Fruit fly (Drosophila melanogaster) whole organism, embryonic: ENCODE data around the gene CG32176.

Experiments used
- Atf6 ChIP-seq: fragments of 200-800 bp; sonication (Bioruptor generic); IDR thresholded peaks from 2 replicates; pipeline ENCODE4 v1.3.6; 2022; ENCODE audit warnings: missing biosample characterization, missing genetic modification characterization
- CG10321 ChIP-seq: fragments of 200-800 bp; sonication (Bioruptor generic); IDR thresholded peaks from 2 replicates; pipeline ENCODE4 v1.3.6; 2022; ENCODE audit warnings: missing biosample characterization, missing genetic modification characterization
- CG10431 ChIP-seq: fragments of 200-800 bp; sonication (Bioruptor generic); optimal IDR thresholded peaks from 3 replicates; lab custom pipeline; 2018; ENCODE audit warnings: missing biosample characterization, mild to moderate bottlenecking, missing genetic modification characterization
- CG10543 ChIP-seq: fragments of 200-800 bp; sonication (Bioruptor generic); optimal IDR thresholded peaks from 3 replicates; lab custom pipeline; 2017; ENCODE audit warnings: missing biosample characterization, mild to moderate bottlenecking, missing genetic modification characterization, moderate library complexity
- CG11504 ChIP-seq: fragments of 200-800 bp; sonication (Bioruptor generic); optimal IDR thresholded peaks from 3 replicates; lab custom pipeline; 2019; ENCODE audit warnings: missing biosample characterization, mild to moderate bottlenecking, missing genetic modification characterization, moderate library complexity
- CG18764 ChIP-seq: fragments of 200-800 bp; sonication (Bioruptor generic); optimal IDR thresholded peaks from 3 replicates; lab custom pipeline; 2016; ENCODE audit warnings: missing biosample characterization, missing genetic modification characterization
- CG3281 ChIP-seq: fragments of 200-800 bp; sonication (Bioruptor generic); optimal IDR thresholded peaks from 3 replicates; lab custom pipeline; 2017; ENCODE audit warnings: missing biosample characterization, mild to moderate bottlenecking, missing genetic modification characterization
- CG34224 ChIP-seq: fragments of 200-800 bp; sonication (Bioruptor generic); IDR thresholded peaks from 3 replicates; pipeline ENCODE4 v1.3.6; 2022; ENCODE audit warnings: missing biosample characterization, missing genetic modification characterization; ENCODE audit not compliant: partially characterized antibody
- CG4424 ChIP-seq: fragments of 200-800 bp; sonication (Bioruptor generic); optimal IDR thresholded peaks from 3 replicates; lab custom pipeline; 2016; ENCODE audit warnings: missing biosample characterization, missing genetic modification characterization
- CG6175 ChIP-seq: fragments of 200-800 bp; sonication (Bioruptor generic); IDR thresholded peaks from 3 replicates; pipeline ENCODE4 v1.3.6; 2022; ENCODE audit warnings: missing biosample characterization, missing genetic modification characterization
- CG6683 ChIP-seq: fragments of 200-800 bp; sonication (Bioruptor generic); optimal IDR thresholded peaks from 2 replicates; lab custom pipeline; 2017; ENCODE audit warnings: missing biosample characterization, mild to moderate bottlenecking, missing genetic modification characterization, missing genetic modification reagents
- CG6791 ChIP-seq: fragments of 200-800 bp; sonication (Bioruptor generic); IDR thresholded peaks from 3 replicates; pipeline ENCODE4 v1.3.6; 2022; ENCODE audit warnings: missing biosample characterization, missing genetic modification characterization; ENCODE audit not compliant: partially characterized antibody
- CG6813 ChIP-seq: fragments of 200-800 bp; sonication (Bioruptor generic); optimal IDR thresholded peaks from 2 replicates; lab custom pipeline; 2017; ENCODE audit warnings: missing biosample characterization, missing genetic modification characterization, mild to moderate bottlenecking, moderate library complexity, missing genetic modification reagents
- CG6854 ChIP-seq: fragments of 200-800 bp; sonication (Bioruptor generic); optimal IDR thresholded peaks from 3 replicates; lab custom pipeline; 2017; ENCODE audit warnings: missing biosample characterization, mild to moderate bottlenecking, missing genetic modification characterization
- CG8388 ChIP-seq: fragments of 200-800 bp; sonication (Bioruptor generic); optimal IDR thresholded peaks from 2 replicates; lab custom pipeline; 2019; ENCODE audit warnings: missing biosample characterization, mild to moderate bottlenecking, missing genetic modification characterization, moderate library complexity
- CG8944 ChIP-seq: fragments of 200-800 bp; sonication (Bioruptor generic); optimal IDR thresholded peaks from 3 replicates; lab custom pipeline; 2016; ENCODE audit warnings: missing biosample characterization, missing genetic modification characterization
- Dip3 ChIP-seq: fragments of 200-800 bp; sonication (Bioruptor generic); optimal IDR thresholded peaks from 3 replicates; lab custom pipeline; 2016; ENCODE audit warnings: missing biosample characterization, missing genetic modification characterization
- Doc3 ChIP-seq: fragments of 200-800 bp; sonication (Bioruptor generic); IDR thresholded peaks from 3 replicates; pipeline ENCODE4 v1.3.6; 2022; ENCODE audit warnings: missing biosample characterization, missing genetic modification characterization; ENCODE audit not compliant: partially characterized antibody
- Gug ChIP-seq: fragments of 200-800 bp; sonication (Bioruptor generic); IDR thresholded peaks from 4 replicates; pipeline ENCODE4 v1.3.6; 2022; ENCODE audit warnings: missing biosample characterization, missing genetic modification characterization
- HLHmδ ChIP-seq: fragments of 200-800 bp; sonication (Bioruptor generic); optimal IDR thresholded peaks from 2 replicates; lab custom pipeline; 2018; ENCODE audit warnings: missing biosample characterization, mild to moderate bottlenecking, missing genetic modification characterization, moderate library complexity
- Rx ChIP-seq: fragments of 200-800 bp; sonication (Bioruptor generic); IDR thresholded peaks from 2 replicates; pipeline ENCODE4 v1.3.6; 2022; ENCODE audit warnings: missing biosample characterization, missing genetic modification characterization
- Ssrp ChIP-seq: fragments of 200-800 bp; sonication (Bioruptor generic); optimal IDR thresholded peaks from 2 replicates; lab custom pipeline; 2018; ENCODE audit warnings: missing biosample characterization, mild to moderate bottlenecking, missing genetic modification characterization, moderate library complexity
- Xrp1 ChIP-seq: fragments of 200-800 bp; sonication (Bioruptor generic); IDR thresholded peaks from 2 replicates; pipeline ENCODE4 v1.3.6; 2022; ENCODE audit warnings: missing biosample characterization, missing genetic modification characterization
- aop ChIP-seq: fragments of 200-800 bp; sonication (Bioruptor generic); IDR thresholded peaks from 2 replicates; pipeline ENCODE4 v1.3.6; 2022; ENCODE audit warnings: missing biosample characterization, missing genetic modification characterization
- az2 ChIP-seq: fragments of 200-800 bp; sonication (Bioruptor generic); optimal IDR thresholded peaks from 3 replicates; lab custom pipeline; 2016; ENCODE audit warnings: missing biosample characterization, missing genetic modification characterization
- btn ChIP-seq: fragments of 200-800 bp; sonication (Bioruptor generic); optimal IDR thresholded peaks from 2 replicates; lab custom pipeline; 2016; ENCODE audit warnings: missing biosample characterization, missing genetic modification characterization
- chinmo ChIP-seq: fragments of 200-800 bp; sonication (Bioruptor generic); IDR thresholded peaks from 4 replicates; pipeline ENCODE4 v1.3.6; 2022; ENCODE audit warnings: missing biosample characterization, missing genetic modification characterization; ENCODE audit not compliant: partially characterized antibody
- ci ChIP-seq: fragments of 200-800 bp; sonication (Bioruptor generic); IDR thresholded peaks from 3 replicates; pipeline ENCODE4 v1.3.6; 2022; ENCODE audit warnings: missing biosample characterization, missing genetic modification characterization
- dan ChIP-seq: fragments of 200-800 bp; sonication (Bioruptor generic); IDR thresholded peaks from 2 replicates; pipeline ENCODE4 v1.3.6; 2022; ENCODE audit warnings: missing biosample characterization, missing genetic modification characterization
- dati ChIP-seq: fragments of 200-800 bp; sonication (Bioruptor generic); IDR thresholded peaks from 2 replicates; pipeline ENCODE4 v1.3.6; 2022; ENCODE audit warnings: missing biosample characterization, missing genetic modification characterization
- en ChIP-seq: fragments of 200-800 bp; sonication (Bioruptor generic); optimal IDR thresholded peaks from 2 replicates; lab custom pipeline; 2016; ENCODE audit warnings: missing biosample characterization, missing genetic modification characterization
- fru ChIP-seq: fragments of >200 bp; optimal IDR thresholded peaks from 2 replicates; lab custom pipeline; 2017
- ftz-f1 ChIP-seq: fragments of 200-800 bp; sonication (Bioruptor generic); optimal IDR thresholded peaks from 2 replicates; lab custom pipeline; 2016; ENCODE audit warnings: missing biosample characterization, missing genetic modification characterization
- gro ChIP-seq: fragments of 200-800 bp; sonication (Bioruptor generic); optimal IDR thresholded peaks from 2 replicates; lab custom pipeline; 2016; ENCODE audit warnings: missing biosample characterization, missing genetic modification characterization
- hth ChIP-seq: fragments of >200 bp; optimal IDR thresholded peaks from 2 replicates; lab custom pipeline; 2017; ENCODE audit warnings: inconsistent platforms
- lola ChIP-seq, 3 experiments: fragments of >200 bp in 2 of 3; fragments of 200-800 bp in 1 of 3; sonication (Bioruptor generic) in 1 of 3; optimal IDR thresholded peaks; 2 replicates each; lab custom pipeline; 2017 to 2019; ENCODE audit warnings: missing biosample characterization in 3 of 3, missing genetic modification characterization in 3 of 3, mild to moderate bottlenecking in 1 of 3, moderate library complexity in 1 of 3
- lov ChIP-seq, 2 experiments: fragments of 200-800 bp in 1 of 2; fragments of >200 bp in 1 of 2; sonication (Bioruptor generic) in 1 of 2; IDR thresholded peaks in 1 of 2; optimal IDR thresholded peaks in 1 of 2; 2 replicates in 1 of 2; 3 replicates in 1 of 2; pipeline versions ENCODE4 v1.3.6 to Lab custom; 2017 to 2022; ENCODE audit warnings: missing biosample characterization in 1 of 2, missing genetic modification characterization in 1 of 2
- mam ChIP-seq: fragments of 200-800 bp; sonication (Bioruptor generic); optimal IDR thresholded peaks from 3 replicates; lab custom pipeline; 2016; ENCODE audit warnings: missing biosample characterization, missing genetic modification characterization
- peb ChIP-seq: fragments of 200-800 bp; sonication (Bioruptor generic); IDR thresholded peaks from 2 replicates; pipeline ENCODE4 v1.3.6; 2022; ENCODE audit warnings: missing biosample characterization, missing genetic modification characterization
- pita ChIP-seq: fragments of 200-800 bp; sonication (Bioruptor generic); optimal IDR thresholded peaks from 2 replicates; lab custom pipeline; 2017; ENCODE audit warnings: missing biosample characterization, mild to moderate bottlenecking, missing genetic modification characterization
- prd ChIP-seq, 3 experiments: fragments of >200 bp in 2 of 3; fragments of 200-800 bp in 1 of 3; sonication (Bioruptor generic) in 1 of 3; optimal IDR thresholded peaks in 2 of 3; IDR thresholded peaks in 1 of 3; 2 replicates in 2 of 3; 3 replicates in 1 of 3; pipeline versions ENCODE4 v1.3.6 to Lab custom; 2017 to 2022; ENCODE audit warnings: missing biosample characterization in 1 of 3, missing genetic modification characterization in 1 of 3
- psq ChIP-seq: fragments of 200-800 bp; sonication (Bioruptor generic); optimal IDR thresholded peaks from 2 replicates; lab custom pipeline; 2017; ENCODE audit warnings: missing biosample characterization, missing genetic modification characterization
- ro ChIP-seq: fragments of 200-800 bp; sonication (Bioruptor generic); IDR thresholded peaks from 2 replicates; pipeline ENCODE4 v1.3.6; 2022; ENCODE audit warnings: missing biosample characterization, missing genetic modification characterization
- sens ChIP-seq: fragments of 200-800 bp; sonication (Bioruptor generic); peaks from one replicate; lab custom pipeline; 2016; ENCODE audit warnings: missing biosample characterization, missing genetic modification characterization
- stc ChIP-seq: fragments of 200-800 bp; sonication (Bioruptor generic); IDR thresholded peaks from 2 replicates; pipeline ENCODE4 v1.3.6; 2022; ENCODE audit warnings: missing biosample characterization, missing genetic modification characterization
- toy ChIP-seq: fragments of 200-800 bp; sonication (Bioruptor generic); IDR thresholded peaks from 2 replicates; pipeline ENCODE4 v1.3.6; 2022; ENCODE audit warnings: missing biosample characterization, missing genetic modification characterization
- vnd ChIP-seq: fragments of 200-800 bp; sonication (Bioruptor generic); IDR thresholded peaks from 3 replicates; pipeline ENCODE4 v1.3.6; 2022; ENCODE audit warnings: missing biosample characterization, missing genetic modification characterization; ENCODE audit not compliant: partially characterized antibody
- wor ChIP-seq: fragments of 200-800 bp; sonication (Bioruptor generic); IDR thresholded peaks from 2 replicates; pipeline ENCODE4 v1.3.6; 2022; ENCODE audit warnings: missing biosample characterization, missing genetic modification characterization

Gene CG32176

DNA sequence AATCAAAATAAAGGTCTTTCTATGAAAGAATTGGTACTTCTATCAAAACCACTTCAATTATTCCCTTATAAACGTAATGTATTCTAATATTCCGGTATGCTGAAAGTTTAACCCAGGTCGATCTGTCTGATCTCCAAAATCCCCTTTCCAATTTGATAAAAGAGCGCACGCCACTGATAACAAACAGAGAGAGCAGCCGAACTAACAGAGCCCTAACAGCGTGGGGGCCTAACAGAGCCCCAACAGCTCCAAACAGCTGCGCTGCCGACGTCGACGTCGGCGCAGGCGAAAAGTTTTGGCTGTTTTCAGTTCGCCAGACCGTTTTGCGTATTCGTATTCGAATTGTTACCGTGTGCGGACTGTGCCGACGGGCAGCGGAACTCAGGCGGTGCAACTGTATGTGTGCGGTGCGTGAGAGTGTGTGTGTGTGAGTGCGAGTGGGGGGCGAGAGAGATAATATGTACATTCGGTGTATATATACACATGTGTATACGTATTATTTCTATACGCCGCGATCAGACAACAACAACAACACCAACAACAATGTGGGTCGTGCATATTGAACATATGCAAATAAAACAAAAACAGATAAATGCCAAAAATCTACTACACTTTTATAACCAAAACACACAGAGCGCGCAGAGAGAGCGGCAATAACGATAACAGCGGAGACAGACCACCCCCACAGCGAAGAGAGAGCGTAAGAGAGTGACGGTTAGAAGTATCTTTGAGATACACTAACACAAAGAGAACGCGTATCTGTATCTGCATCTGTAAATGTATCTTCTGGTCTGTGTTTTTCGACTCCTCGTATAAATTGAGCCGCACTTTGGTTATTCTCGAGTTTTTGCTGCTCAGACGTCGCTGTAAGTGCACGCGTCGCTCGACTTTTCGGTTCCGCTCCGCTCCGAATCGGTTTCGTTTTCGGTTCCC is 53.4 kb downstream of the CG32176 start, which contains the start of gene Oatp74D (continued):
- TF ChIP-seq btn (GFP tag; lab: Kevin White, UChicago) = no peak
- no peak for TF ChIP-seq hth
- peak; percentile 11; the same call in 1 of the 4 replicates for TF ChIP-seq Gug (GFP tag; lab: Robert Waterston, UW)
- peak; percentile 64 for TF ChIP-seq mam (GFP tag; lab: Kevin White, UChicago)
- TF ChIP-seq CG6683 (GFP tag; lab: Kevin White, UChicago) = peak; percentile 53
- peak; percentile 23 for TF ChIP-seq CG11504 (tag; lab: Kevin White, UChicago)
- peak; percentile 41; the same call in 1 of the 3 replicates for TF ChIP-seq CG6175 (GFP tag; lab: Robert Waterston, UW)
- peak; percentile 66 for TF ChIP-seq HLHmδ
- peak; percentile 27 for TF ChIP-seq CG8388 (GFP tag; lab: Kevin White, UChicago)
- no peak for TF ChIP-seq pita (GFP tag; lab: Kevin White, UChicago)
- TF ChIP-seq fru (lab: Kevin White, UChicago) = no peak
- TF ChIP-seq Dip3 (GFP tag; lab: Kevin White, UChicago) = peak; percentile 2
- TF ChIP-seq Doc3 (GFP tag; lab: Robert Waterston, UW) = no peak
- no peak for TF ChIP-seq aop (GFP tag; lab: Robert Waterston, UW)
- TF ChIP-seq az2 (GFP tag; lab: Kevin White, UChicago) = peak; percentile 32
- no peak for TF ChIP-seq psq (GFP tag; lab: Kevin White, UChicago)
- TF ChIP-seq en (GFP tag; lab: Kevin White, UChicago) = no peak
- TF ChIP-seq ci (GFP tag; lab: Robert Waterston, UW) = peak; percentile 59; the same call in 2 of the 3 replicates
- no peak for TF ChIP-seq dati (GFP tag; lab: Robert Waterston, UW)
- TF ChIP-seq CG6854 (GFP tag; lab: Kevin White, UChicago) = peak; percentile 59
- TF ChIP-seq CG8944 (GFP tag; lab: Kevin White, UChicago) = peak; percentile 0
- TF ChIP-seq CG18764 = no peak
- TF ChIP-seq CG4424 = peak; percentile 78
- no peak for TF ChIP-seq lov (optimal IDR thresholded peaks at IDR 0.05; lab: Kevin White, UChicago)
- 0 out of 3 replicates have a peak, but pooled peaks have one; percentile 30 for TF ChIP-seq lov (GFP tag; IDR thresholded peaks at IDR 0.05; lab: Robert Waterston, UW)
- TF ChIP-seq CG6813 (GFP tag; lab: Kevin White, UChicago) = peak; percentile 9
- no peak for TF ChIP-seq peb
- TF ChIP-seq Atf6 (GFP tag; lab: Robert Waterston, UW) = peak; percentile 31
- no peak for TF ChIP-seq toy
- TF ChIP-seq CG34224 (GFP tag; lab: Robert Waterston, UW) = peak; percentile 56; the same call in 2 of the 3 replicates
- TF ChIP-seq stc (GFP tag; lab: Robert Waterston, UW) = peak; percentile 33; the same call in 1 of the 2 replicates
- no peak for TF ChIP-seq prd (optimal IDR thresholded peaks at IDR 0.05; lab: Kevin White, UChicago)
- peak; percentile 54 for TF ChIP-seq prd (GFP tag; IDR thresholded peaks at IDR 0.05; lab: Robert Waterston, UW)
- peak; percentile 74 for TF ChIP-seq ftz-f1 (GFP tag; lab: Kevin White, UChicago)
- no peak for TF ChIP-seq ro (GFP tag; lab: Robert Waterston, UW)
- peak in 2 of 3 experiments; percentile 17 to 31 for TF ChIP-seq lola (GFP tag; optimal IDR thresholded peaks at IDR 0.05; lab: Kevin White, UChicago)
- no peak for TF ChIP-seq Rx (GFP tag; lab: Robert Waterston, UW)
- peak; percentile 92 for TF ChIP-seq CG10543 (GFP tag; lab: Kevin White, UChicago)
- TF ChIP-seq Ssrp (tag; lab: Kevin White, UChicago) = no peak
- TF ChIP-seq vnd (GFP tag; lab: Robert Waterston, UW) = no peak
- TF ChIP-seq CG10321 (GFP tag; lab: Robert Waterston, UW) = no peak
- TF ChIP-seq gro (GFP tag; lab: Kevin White, UChicago) = peak; percentile 74
- no peak for TF ChIP-seq dan (GFP tag; lab: Robert Waterston, UW)
- peak; percentile 98 for TF ChIP-seq chinmo (GFP tag; lab: Robert Waterston, UW)
- peak; percentile 26; the same call in 1 of the 2 replicates for TF ChIP-seq Xrp1
- peak; percentile 33 for TF ChIP-seq CG10431
- TF ChIP-seq CG3281 (GFP tag; lab: Kevin White, UChicago) = peak; percentile 30
- peak; percentile 88 for TF ChIP-seq sens
- no peak for TF ChIP-seq wor (GFP tag; lab: Robert Waterston, UW)
- peak; percentile 32; the same call in 1 of the 3 replicates for TF ChIP-seq CG6791 (GFP tag; lab: Robert Waterston, UW)
